Fruit fly (Drosophila melanogaster) whole organism, embryonic: ENCODE results near the gene nmdyn-D6.

Experiments used
- Awh ChIP-seq: fragments of 200-800 bp; sonication (Bioruptor generic); IDR thresholded peaks from 2 replicates; pipeline ENCODE4, ENCODE4 v1.3.6; 2022; ENCODE audit warnings: missing biosample characterization, missing genetic modification characterization
- CG10959 ChIP-seq: fragments of 200-800 bp; sonication (Bioruptor generic); IDR thresholded peaks from 2 replicates; pipeline ENCODE4 v1.3.6; 2022; ENCODE audit warnings: missing biosample characterization, missing genetic modification characterization
- CG11085 ChIP-seq: fragments of 200-800 bp; sonication (Bioruptor generic); IDR thresholded peaks from 2 replicates; pipeline ENCODE4 v1.3.6; 2022; ENCODE audit warnings: missing biosample characterization, missing genetic modification characterization
- CG11247 ChIP-seq: fragments of 200-800 bp; sonication (Bioruptor generic); IDR thresholded peaks from 2 replicates; pipeline ENCODE4 v1.3.6; 2022; ENCODE audit warnings: missing biosample characterization, missing genetic modification characterization
- CG11696 ChIP-seq: fragments of 200-800 bp; sonication (Bioruptor generic); IDR thresholded peaks from 2 replicates; pipeline ENCODE4 v1.3.6; 2022; ENCODE audit warnings: missing biosample characterization, missing genetic modification characterization
- CG12071 ChIP-seq: fragments of 200-800 bp; sonication (Bioruptor generic); optimal IDR thresholded peaks from 3 replicates; lab custom pipeline; 2018; ENCODE audit warnings: missing biosample characterization, mild to moderate bottlenecking, missing genetic modification characterization
- CG12104 ChIP-seq: fragments of 200-800 bp; sonication (Bioruptor generic); optimal IDR thresholded peaks from 3 replicates; lab custom pipeline; 2016; ENCODE audit warnings: missing biosample characterization, missing genetic modification characterization
- CG1233 ChIP-seq: fragments of 200-800 bp; sonication (Bioruptor generic); optimal IDR thresholded peaks from 4 replicates; lab custom pipeline; 2018; ENCODE audit warnings: missing biosample characterization, mild to moderate bottlenecking, missing genetic modification characterization
- CG13287 ChIP-seq: fragments of 200-800 bp; sonication (Bioruptor generic); IDR thresholded peaks from 2 replicates; pipeline ENCODE4 v1.3.6; 2022; ENCODE audit warnings: missing biosample characterization, missing genetic modification characterization; ENCODE audit not compliant: partially characterized antibody
- CG1602 ChIP-seq: fragments of 200-800 bp; sonication (Bioruptor generic); optimal IDR thresholded peaks from 3 replicates; lab custom pipeline; 2016; ENCODE audit warnings: missing biosample characterization, missing genetic modification characterization
- CG2202 ChIP-seq: fragments of 200-800 bp; sonication (Bioruptor generic); optimal IDR thresholded peaks from 2 replicates; lab custom pipeline; 2018; ENCODE audit warnings: missing biosample characterization, mild to moderate bottlenecking, missing genetic modification characterization
- CG2678 ChIP-seq: fragments of 200-800 bp; sonication (Bioruptor generic); optimal IDR thresholded peaks from 3 replicates; lab custom pipeline; 2019; ENCODE audit warnings: missing biosample characterization, mild to moderate bottlenecking, missing genetic modification characterization, moderate library complexity
- CG30431 ChIP-seq: fragments of 200-800 bp; sonication (Bioruptor generic); optimal IDR thresholded peaks from 2 replicates; lab custom pipeline; 2017; ENCODE audit warnings: missing biosample characterization, missing genetic modification characterization
- CG32532 ChIP-seq: fragments of 200-800 bp; sonication (Bioruptor generic); IDR thresholded peaks from 2 replicates; pipeline ENCODE4 v1.3.6; 2022; ENCODE audit warnings: missing biosample characterization, missing genetic modification characterization
- CG43689 ChIP-seq: fragments of 200-800 bp; sonication (Bioruptor generic); IDR thresholded peaks from 2 replicates; pipeline ENCODE4 v1.3.6; 2022; ENCODE audit warnings: missing biosample characterization, missing genetic modification characterization
- CG4617 ChIP-seq: fragments of 200-800 bp; sonication (Bioruptor generic); optimal IDR thresholded peaks from 3 replicates; lab custom pipeline; 2016; ENCODE audit warnings: missing biosample characterization, missing genetic modification characterization, borderline replicate concordance
- CG4730 ChIP-seq: fragments of 200-800 bp; sonication (Bioruptor generic); IDR thresholded peaks from 2 replicates; pipeline ENCODE4 v1.3.6; 2022; ENCODE audit warnings: missing biosample characterization, missing genetic modification characterization
- CG5180 ChIP-seq: fragments of 200-800 bp; sonication (Bioruptor generic); optimal IDR thresholded peaks from 3 replicates; lab custom pipeline; 2017; ENCODE audit warnings: missing biosample characterization, missing genetic modification characterization, mild to moderate bottlenecking, moderate library complexity, missing genetic modification reagents
- CG6654 ChIP-seq: fragments of 200-800 bp; sonication (Bioruptor generic); optimal IDR thresholded peaks from 2 replicates; lab custom pipeline; 2017; ENCODE audit warnings: missing biosample characterization, mild to moderate bottlenecking, missing genetic modification characterization
- CG7556 ChIP-seq: fragments of 200-800 bp; sonication (Bioruptor generic); optimal IDR thresholded peaks from 2 replicates; lab custom pipeline; 2017; ENCODE audit warnings: missing biosample characterization, mild to moderate bottlenecking, missing genetic modification characterization
- CG8089 ChIP-seq: fragments of 200-800 bp; sonication (Bioruptor generic); optimal IDR thresholded peaks from 3 replicates; lab custom pipeline; 2016; ENCODE audit warnings: missing biosample characterization, missing genetic modification characterization
- ERR ChIP-seq: fragments of 200-800 bp; sonication (Bioruptor generic); optimal IDR thresholded peaks from 2 replicates; lab custom pipeline; 2016; ENCODE audit warnings: missing biosample characterization, missing genetic modification characterization
- GATAe ChIP-seq: fragments of 200-800 bp; sonication (Bioruptor generic); conservative IDR thresholded peaks from 2 replicates; pipeline ENCODE4 v1.3.6; 2022; ENCODE audit warnings: missing biosample characterization, missing genetic modification characterization
- H15 ChIP-seq: fragments of 200-800 bp; sonication (Bioruptor generic); IDR thresholded peaks from 3 replicates; pipeline ENCODE4 v1.3.6; 2022; ENCODE audit warnings: missing biosample characterization, missing genetic modification characterization
- HmgD ChIP-seq: fragments of 200-800 bp; sonication (Bioruptor generic); optimal IDR thresholded peaks from 3 replicates; lab custom pipeline; 2016; ENCODE audit warnings: missing biosample characterization, missing genetic modification characterization
- Jarid2 ChIP-seq: fragments of 200-800 bp; sonication (Bioruptor generic); optimal IDR thresholded peaks from 3 replicates; lab custom pipeline; 2017; ENCODE audit warnings: mild to moderate bottlenecking, missing biosample characterization, missing genetic modification reagents, missing genetic modification characterization
- Lhr ChIP-seq: fragments of 200-800 bp; sonication (Bioruptor generic); optimal IDR thresholded peaks from 3 replicates; lab custom pipeline; 2017; ENCODE audit warnings: mild to moderate bottlenecking, missing biosample characterization, missing genetic modification reagents, missing genetic modification characterization
- Meics ChIP-seq: fragments of 200-800 bp; sonication (Bioruptor generic); optimal IDR thresholded peaks from 2 replicates; lab custom pipeline; 2017; ENCODE audit warnings: missing biosample characterization, mild to moderate bottlenecking, missing genetic modification characterization
- Nf-YB ChIP-seq: fragments of 200-800 bp; sonication (Bioruptor generic); optimal IDR thresholded peaks from 3 replicates; lab custom pipeline; 2019; ENCODE audit warnings: missing biosample characterization, mild to moderate bottlenecking, missing genetic modification characterization, moderate library complexity
- Rfx ChIP-seq: fragments of 200-800 bp; sonication (Bioruptor generic); IDR thresholded peaks from 2 replicates; pipeline ENCODE4 v1.3.6; 2022; ENCODE audit warnings: missing biosample characterization, missing genetic modification characterization
- Spps ChIP-seq: fragments of 200-800 bp; sonication (Bioruptor generic); optimal IDR thresholded peaks from 2 replicates; lab custom pipeline; 2018; ENCODE audit warnings: missing biosample characterization, mild to moderate bottlenecking, missing genetic modification characterization
- Trl ChIP-seq, 3 experiments: fragments of >200 bp in 2 of 3; fragments of 200-800 bp in 1 of 3; sonication (Bioruptor generic) in 1 of 3; optimal IDR thresholded peaks; 2 replicates in 1 of 3; 3 replicates in 2 of 3; lab custom pipeline; 2016 to 2017; ENCODE audit warnings: missing biosample characterization in 1 of 3, missing genetic modification characterization in 1 of 3
- aop ChIP-seq: fragments of 200-800 bp; sonication (Bioruptor generic); IDR thresholded peaks from 2 replicates; pipeline ENCODE4 v1.3.6; 2022; ENCODE audit warnings: missing biosample characterization, missing genetic modification characterization
- ara ChIP-seq: fragments of 200-800 bp; sonication (Bioruptor generic); IDR thresholded peaks from 2 replicates; pipeline ENCODE4 v1.3.6; 2022; ENCODE audit warnings: missing biosample characterization, missing genetic modification characterization
- bbx ChIP-seq: fragments of 200-800 bp; sonication (Bioruptor generic); IDR thresholded peaks from 2 replicates; pipeline ENCODE4 v1.3.6; 2022; ENCODE audit warnings: missing biosample characterization, missing genetic modification characterization; ENCODE audit not compliant: partially characterized antibody
- caup ChIP-seq: fragments of 200-800 bp; sonication (Bioruptor generic); optimal IDR thresholded peaks from 3 replicates; lab custom pipeline; 2017; ENCODE audit warnings: missing biosample characterization, mild to moderate bottlenecking, missing genetic modification characterization, moderate library complexity; ENCODE audit not compliant: severe bottlenecking
- ci ChIP-seq: fragments of 200-800 bp; sonication (Bioruptor generic); IDR thresholded peaks from 3 replicates; pipeline ENCODE4 v1.3.6; 2022; ENCODE audit warnings: missing biosample characterization, missing genetic modification characterization
- cwo ChIP-seq: fragments of 200-800 bp; sonication (Bioruptor generic); optimal IDR thresholded peaks from 3 replicates; lab custom pipeline; 2017; ENCODE audit warnings: missing biosample characterization, missing genetic modification characterization, mild to moderate bottlenecking, moderate library complexity, missing genetic modification reagents
- dpn ChIP-seq, 2 experiments: fragments of 200-800 bp; sonication (Bioruptor generic); optimal IDR thresholded peaks; 3 replicates each; lab custom pipeline; 2016; ENCODE audit warnings: missing biosample characterization in 2 of 2, missing genetic modification characterization in 2 of 2
- fd102C ChIP-seq: fragments of 200-800 bp; sonication (Bioruptor generic); optimal IDR thresholded peaks from 2 replicates; lab custom pipeline; 2018; ENCODE audit warnings: missing biosample characterization, mild to moderate bottlenecking, missing genetic modification characterization, moderate library complexity
- kni ChIP-seq: fragments of 200-800 bp; sonication (Bioruptor generic); optimal IDR thresholded peaks from 3 replicates; lab custom pipeline; 2017; ENCODE audit warnings: mild to moderate bottlenecking, missing biosample characterization, missing genetic modification reagents, missing genetic modification characterization
- knrl ChIP-seq: fragments of 200-800 bp; sonication (Bioruptor generic); IDR thresholded peaks from 3 replicates; pipeline ENCODE4 v1.3.6; 2022; ENCODE audit warnings: missing biosample characterization, missing genetic modification characterization; ENCODE audit not compliant: partially characterized antibody
- nau ChIP-seq: fragments of 200-800 bp; sonication (Bioruptor generic); optimal IDR thresholded peaks from 3 replicates; lab custom pipeline; 2017; ENCODE audit warnings: missing biosample characterization, mild to moderate bottlenecking, missing genetic modification characterization, missing genetic modification reagents
- pnt ChIP-seq: fragments of 200-800 bp; sonication (Bioruptor generic); optimal IDR thresholded peaks from 3 replicates; lab custom pipeline; 2016; ENCODE audit warnings: missing biosample characterization, missing genetic modification characterization
- prd ChIP-seq, 3 experiments: fragments of >200 bp in 2 of 3; fragments of 200-800 bp in 1 of 3; sonication (Bioruptor generic) in 1 of 3; optimal IDR thresholded peaks in 2 of 3; IDR thresholded peaks in 1 of 3; 2 replicates in 2 of 3; 3 replicates in 1 of 3; pipeline versions ENCODE4 v1.3.6 to Lab custom; 2017 to 2022; ENCODE audit warnings: missing biosample characterization in 1 of 3, missing genetic modification characterization in 1 of 3
- pum ChIP-seq: fragments of 200-800 bp; sonication (Bioruptor generic); optimal IDR thresholded peaks from 2 replicates; lab custom pipeline; 2016; ENCODE audit warnings: missing biosample characterization, missing genetic modification characterization
- sens ChIP-seq: fragments of 200-800 bp; sonication (Bioruptor generic); peaks from one replicate; lab custom pipeline; 2016; ENCODE audit warnings: missing biosample characterization, missing genetic modification characterization
- sob ChIP-seq: fragments of 200-800 bp; sonication (Bioruptor generic); IDR thresholded peaks from 2 replicates; pipeline ENCODE4 v1.3.6; 2022; ENCODE audit warnings: missing biosample characterization, missing genetic modification characterization
- wor ChIP-seq: fragments of 200-800 bp; sonication (Bioruptor generic); IDR thresholded peaks from 2 replicates; pipeline ENCODE4 v1.3.6; 2022; ENCODE audit warnings: missing biosample characterization, missing genetic modification characterization

Gene nmdyn-D6

dm6 chrX:14612302-14612701 is 28.8 kb downstream of the nmdyn-D6 start (continued):
- TF ChIP-seq HmgD (GFP tag; lab: Kevin White, UChicago), result no peak
- TF ChIP-seq sens (GFP tag; lab: Kevin White, UChicago), result peak; percentile 87
- peak; percentile 53 for TF ChIP-seq caup (GFP tag; lab: Kevin White, UChicago)
- TF ChIP-seq knrl (GFP tag; lab: Robert Waterston, UW), result no peak
- TF ChIP-seq CG13287 (GFP tag; lab: Robert Waterston, UW), result no peak
- peak; percentile 40 for TF ChIP-seq CG12104 (GFP tag; lab: Kevin White, UChicago)
- TF ChIP-seq CG1233 (GFP tag; lab: Kevin White, UChicago), result peak; percentile 35
- TF ChIP-seq CG32532 (GFP tag; lab: Robert Waterston, UW), result peak; percentile 68
- no peak for TF ChIP-seq Trl (optimal IDR thresholded peaks at IDR 0.05; lab: Kevin White, UChicago)
- TF ChIP-seq Trl (GFP tag; optimal IDR thresholded peaks at IDR 0.05; lab: Kevin White, UChicago), result no peak
- TF ChIP-seq Jarid2, result peak; percentile 30
- TF ChIP-seq aop (GFP tag; lab: Robert Waterston, UW), result peak; percentile 71; the same call in 1 of the 2 replicates
- TF ChIP-seq prd (optimal IDR thresholded peaks at IDR 0.05; lab: Kevin White, UChicago), result no peak
- TF ChIP-seq prd (GFP tag; IDR thresholded peaks at IDR 0.05; lab: Robert Waterston, UW), result peak; percentile 92
- TF ChIP-seq nau, result peak; percentile 60
- TF ChIP-seq kni (GFP tag; lab: Kevin White, UChicago), result no peak
- TF ChIP-seq CG11085 (GFP tag; lab: Robert Waterston, UW), result peak; percentile 33; the same call in 1 of the 2 replicates
- TF ChIP-seq pnt, result peak; percentile 9
- peak; percentile 77 for TF ChIP-seq CG7556
- peak; percentile 31 for TF ChIP-seq CG4617 (GFP tag; lab: Kevin White, UChicago)
- peak; percentile 79 for TF ChIP-seq CG10959 (GFP tag; lab: Robert Waterston, UW)
- TF ChIP-seq wor (GFP tag; lab: Robert Waterston, UW), result peak; percentile 72
- TF ChIP-seq CG8089 (GFP tag; lab: Kevin White, UChicago), result no peak
- TF ChIP-seq bbx (GFP tag; lab: Robert Waterston, UW), result no peak
- peak; percentile 83 for TF ChIP-seq H15
- TF ChIP-seq CG11247, result peak; percentile 70
- peak; percentile 69 for TF ChIP-seq CG2202 (tag; lab: Kevin White, UChicago)
- TF ChIP-seq Rfx (GFP tag; lab: Robert Waterston, UW), result peak; percentile 57
- peak; percentile 45 for TF ChIP-seq Nf-YB
- TF ChIP-seq Spps (tag; lab: Kevin White, UChicago), result peak; percentile 76
- peak; percentile 89 for TF ChIP-seq Awh (GFP tag; lab: Robert Waterston, UW)
- TF ChIP-seq CG11696, result peak; percentile 45; the same call in 1 of the 2 replicates
- peak; percentile 60; the same call in 1 of the 2 replicates for TF ChIP-seq sob (GFP tag; lab: Robert Waterston, UW)
- TF ChIP-seq ERR (GFP tag; lab: Kevin White, UChicago), result no peak
- TF ChIP-seq Lhr (GFP tag; lab: Kevin White, UChicago), result peak; percentile 57
- TF ChIP-seq CG12071, result peak; percentile 59
- TF ChIP-seq ara (GFP tag; lab: Robert Waterston, UW), result peak; percentile 93
- peak; percentile 58 for TF ChIP-seq CG5180 (GFP tag; lab: Kevin White, UChicago)
- peak; percentile 48 for TF ChIP-seq Meics (GFP tag; lab: Kevin White, UChicago)
- peak; percentile 35 for TF ChIP-seq fd102C
- TF ChIP-seq CG4730 (GFP tag; lab: Robert Waterston, UW), result peak; percentile 65
- TF ChIP-seq CG6654, result peak; percentile 52
- TF ChIP-seq ci, result peak; percentile 94
- 0 out of 2 replicates have a peak, but pooled peaks have one; percentile 36 for TF ChIP-seq CG43689 (GFP tag; lab: Robert Waterston, UW)
- TF ChIP-seq cwo (GFP tag; lab: Kevin White, UChicago), result peak; percentile 22
- TF ChIP-seq CG1602 (GFP tag; lab: Kevin White, UChicago), result peak; percentile 64
- peak; percentile 66 for TF ChIP-seq CG30431 (GFP tag; lab: Kevin White, UChicago)
- peak; percentile 79 for TF ChIP-seq CG2678 (tag; lab: Kevin White, UChicago)
- TF ChIP-seq GATAe (GFP tag; lab: Robert Waterston, UW), result no peak
- TF ChIP-seq dpn (GFP tag; optimal IDR thresholded peaks at IDR 0.05; lab: Kevin White, UChicago), result peak in 1 of 2 experiments; percentile 72
- peak; percentile 22 for TF ChIP-seq pum
